Worm (Caenorhabditis elegans) whole organism, L4 larva: ENCODE results near the gene nspa-9.
A peak's percentile ranks its signal among the peaks of the same experiment; 100 is the strongest.

ENCODE experiments used
- D1046.2 ChIP-seq: fragments of 200-800 bp; sonication (Bioruptor generic); IDR thresholded peaks from 2 replicates; pipeline ENCODE4 v1.3.6; 2022; ENCODE audit warnings: missing genetic modification characterization, missing compliant biosample characterization
- F26F4.8 ChIP-seq: fragments of 200-800 bp; sonication (Bioruptor generic); conservative IDR thresholded peaks from 2 replicates; pipeline ENCODE4 v1.3.6; 2022; ENCODE audit warnings: missing genetic modification characterization, missing compliant biosample characterization
- F37D6.2 ChIP-seq: sonication (generic microtip); optimal IDR thresholded peaks from 2 replicates; lab custom pipeline; 2016; ENCODE audit warnings: mild to moderate bottlenecking, missing genetic modification characterization, missing compliant biosample characterization
- F44E2.7 ChIP-seq: fragments of 200-800 bp; sonication (Bioruptor generic); IDR thresholded peaks from 2 replicates; pipeline ENCODE4 v2.1.2; 2022; ENCODE audit warnings: missing genetic modification characterization, missing compliant biosample characterization
- R02D3.7 ChIP-seq: fragments of 150-350 bp; sonication (generic microtip); optimal IDR thresholded peaks from 3 replicates; lab custom pipeline; 2014; ENCODE audit warnings: missing biosample characterization, missing genetic modification characterization
- T20F7.1 ChIP-seq: fragments of 200-800 bp; sonication (Bioruptor generic); optimal IDR thresholded peaks from 2 replicates; lab custom pipeline; 2018; ENCODE audit warnings: mild to moderate bottlenecking, missing genetic modification characterization, missing compliant biosample characterization
- Y75B8A.6 ChIP-seq: fragments of 200-800 bp; sonication (Bioruptor generic); IDR thresholded peaks from 2 replicates; pipeline ENCODE4 v1.3.6; 2022; ENCODE audit warnings: missing genetic modification reagents, missing genetic modification characterization, missing compliant biosample characterization
- ZK337.2 ChIP-seq: fragments of 200-800 bp; sonication (Bioruptor generic); IDR thresholded peaks from 2 replicates; pipeline ENCODE4 v1.3.6; 2022; ENCODE audit warnings: missing genetic modification reagents, missing genetic modification characterization, missing compliant biosample characterization
- aha-1 ChIP-seq: fragments of 150-350 bp; peaks from one replicate; lab custom pipeline; 2014; ENCODE audit warnings: missing biosample characterization, missing genetic modification characterization
- aly-2 ChIP-seq: sonication (generic microtip); optimal IDR thresholded peaks from 2 replicates; lab custom pipeline; 2018; ENCODE audit warnings: missing biosample characterization, missing genetic modification characterization
- ceh-28 ChIP-seq: fragments of 150-350 bp; optimal IDR thresholded peaks from 2 replicates; lab custom pipeline; 2014; ENCODE audit warnings: missing biosample characterization, missing genetic modification reagents, missing genetic modification characterization
- ceh-62 ChIP-seq: sonication (generic microtip); optimal IDR thresholded peaks from 2 replicates; lab custom pipeline; 2017; ENCODE audit warnings: missing biosample characterization, missing genetic modification characterization
- cey-2 ChIP-seq: sonication (generic microtip); optimal IDR thresholded peaks from 3 replicates; lab custom pipeline; 2017; ENCODE audit warnings: missing genetic modification characterization, mild to moderate bottlenecking, missing compliant biosample characterization, antibody characterized with exemption, borderline replicate concordance; ENCODE audit not compliant: insufficient read depth
- ctbp-1 ChIP-seq: fragments of 200-800 bp; sonication (Bioruptor generic); IDR thresholded peaks from 2 replicates; pipeline ENCODE4 v1.3.6; 2022; ENCODE audit warnings: missing genetic modification reagents, missing genetic modification characterization, missing compliant biosample characterization
- daf-12 ChIP-seq: fragments of 150-350 bp; optimal IDR thresholded peaks from 2 replicates; lab custom pipeline; 2014; ENCODE audit warnings: missing biosample characterization, missing genetic modification reagents, missing genetic modification characterization
- daf-16 ChIP-seq, 3 experiments: sonication (generic microtip); optimal IDR thresholded peaks; 2 replicates each; lab custom pipeline; 2016 to 2017; ENCODE audit warnings: missing genetic modification characterization in 3 of 3, missing genetic modification reagents in 3 of 3, mild to moderate bottlenecking in 2 of 3, missing compliant biosample characterization in 2 of 3, missing biosample characterization in 1 of 3, moderate library complexity in 1 of 3
- daf-19 ChIP-seq: fragments of 200-800 bp; sonication (Bioruptor generic); conservative IDR thresholded peaks from 2 replicates; pipeline ENCODE4 v1.3.6; 2022; ENCODE audit warnings: missing genetic modification characterization, missing compliant biosample characterization
- dmd-8 ChIP-seq: fragments of 200-800 bp; sonication (Bioruptor generic); IDR thresholded peaks from 2 replicates; pipeline ENCODE4 v1.3.6; 2022; ENCODE audit warnings: missing genetic modification characterization, missing compliant biosample characterization
- dpl-1 ChIP-seq: fragments of 150-350 bp; optimal IDR thresholded peaks from 2 replicates; lab custom pipeline; 2014; ENCODE audit warnings: missing biosample characterization, missing genetic modification reagents, missing genetic modification characterization
- duxl-1 ChIP-seq: sonication (generic microtip); optimal IDR thresholded peaks from 2 replicates; lab custom pipeline; 2016; ENCODE audit warnings: mild to moderate bottlenecking, missing genetic modification characterization, moderate library complexity, missing compliant biosample characterization; ENCODE audit not compliant: poor library complexity
- dve-1 ChIP-seq: sonication (generic microtip); optimal IDR thresholded peaks from 2 replicates; lab custom pipeline; 2017; ENCODE audit warnings: antibody characterized with exemption, mild to moderate bottlenecking, missing genetic modification characterization, missing compliant biosample characterization; ENCODE audit not compliant: insufficient read depth
- fos-1 ChIP-seq: fragments of 150-350 bp; optimal IDR thresholded peaks from 2 replicates; lab custom pipeline; 2014; ENCODE audit warnings: missing biosample characterization, missing genetic modification characterization
- hif-1 ChIP-seq, 2 experiments: sonication (generic microtip); optimal IDR thresholded peaks; 2 replicates each; lab custom pipeline; 2016 to 2017; ENCODE audit warnings: missing compliant biosample characterization in 2 of 2, missing genetic modification characterization in 2 of 2, missing genetic modification reagents in 2 of 2, missing genotype in 2 of 2, mild to moderate bottlenecking in 1 of 2
- hmg-1.1 ChIP-seq: fragments of 200-800 bp; sonication (Bioruptor generic); IDR thresholded peaks from 2 replicates; pipeline ENCODE4 v1.3.6; 2022; ENCODE audit warnings: missing genetic modification reagents, missing genetic modification characterization, missing compliant biosample characterization
- lin-1 ChIP-seq: fragments of 200-800 bp; sonication (Bioruptor generic); IDR thresholded peaks from 2 replicates; pipeline ENCODE4 v1.3.6; 2022; ENCODE audit warnings: missing genetic modification reagents, missing genetic modification characterization, missing compliant biosample characterization
- lin-29 ChIP-seq: fragments of 200-800 bp; sonication (Bioruptor generic); IDR thresholded peaks from 2 replicates; pipeline ENCODE4 v1.3.6; 2022; ENCODE audit warnings: missing genetic modification reagents, missing genetic modification characterization, missing compliant biosample characterization
- lin-38 ChIP-seq: fragments of 200-800 bp; sonication (Bioruptor generic); IDR thresholded peaks from 2 replicates; pipeline ENCODE4 v1.3.6; 2022; ENCODE audit warnings: missing genetic modification reagents, missing genetic modification characterization, missing compliant biosample characterization
- lin-39 ChIP-seq: fragments of 150-350 bp; optimal IDR thresholded peaks from 2 replicates; lab custom pipeline; 2014; ENCODE audit warnings: missing biosample characterization, missing genetic modification reagents, missing genetic modification characterization
- lir-3 ChIP-seq: sonication (generic microtip); optimal IDR thresholded peaks from 2 replicates; lab custom pipeline; 2016; ENCODE audit warnings: mild to moderate bottlenecking, missing genetic modification characterization, missing compliant biosample characterization
- lsy-2 ChIP-seq, 2 experiments: fragments of 150-350 bp in 1 of 2; sonication (generic microtip) in 1 of 2; optimal IDR thresholded peaks; 2 replicates each; lab custom pipeline; 2014 to 2017; ENCODE audit warnings: missing biosample characterization in 2 of 2, missing genetic modification characterization in 2 of 2
- mes-2 ChIP-seq: sonication (generic microtip); optimal IDR thresholded peaks from 2 replicates; lab custom pipeline; 2016; ENCODE audit warnings: missing genotype, mild to moderate bottlenecking, missing genetic modification characterization, missing compliant biosample characterization; ENCODE audit not compliant: poor library complexity, severe bottlenecking
- mxl-2 ChIP-seq: fragments of 200-800 bp; sonication (Bioruptor generic); conservative IDR thresholded peaks from 2 replicates; pipeline ENCODE4 v1.3.6; 2022; ENCODE audit warnings: missing genetic modification reagents, missing genetic modification characterization, missing compliant biosample characterization
- mxl-3 ChIP-seq: fragments of 200-800 bp; sonication (Bioruptor generic); optimal IDR thresholded peaks from 2 replicates; lab custom pipeline; 2018; ENCODE audit warnings: mild to moderate bottlenecking, missing genetic modification characterization, missing compliant biosample characterization
- nhr-10 ChIP-seq: fragments of 150-350 bp; optimal IDR thresholded peaks from 2 replicates; lab custom pipeline; 2014; ENCODE audit warnings: missing biosample characterization, missing genetic modification characterization
- nhr-25 ChIP-seq: sonication (generic microtip); optimal IDR thresholded peaks from 2 replicates; lab custom pipeline; 2017; ENCODE audit warnings: missing genetic modification characterization, mild to moderate bottlenecking, missing compliant biosample characterization, antibody characterized with exemption, moderate library complexity, borderline replicate concordance; ENCODE audit not compliant: insufficient read depth
- nhr-41 ChIP-seq: fragments of 200-800 bp; sonication (Bioruptor generic); IDR thresholded peaks from 2 replicates; pipeline ENCODE4 v1.3.6; 2022; ENCODE audit warnings: missing genetic modification reagents, missing genetic modification characterization, missing compliant biosample characterization
- nhr-42 ChIP-seq: fragments of 200-800 bp; sonication (Bioruptor generic); IDR thresholded peaks from 2 replicates; pipeline ENCODE4 v1.3.6; 2022; ENCODE audit warnings: missing genetic modification characterization, missing compliant biosample characterization
- php-3 ChIP-seq: fragments of 200-800 bp; sonication (Bioruptor generic); IDR thresholded peaks from 2 replicates; pipeline ENCODE4 v1.3.6; 2022; ENCODE audit warnings: missing genetic modification reagents, missing genetic modification characterization, missing compliant biosample characterization
- pqm-1 ChIP-seq: sonication (generic microtip); optimal IDR thresholded peaks from 2 replicates; lab custom pipeline; 2017; ENCODE audit warnings: missing biosample characterization, missing genetic modification characterization
- saeg-2 ChIP-seq: fragments of 200-800 bp; sonication (Bioruptor generic); IDR thresholded peaks from 2 replicates; pipeline ENCODE4 v1.3.6; 2022; ENCODE audit warnings: missing genetic modification reagents, missing genetic modification characterization, missing compliant biosample characterization
- sdz-12 ChIP-seq: fragments of 200-800 bp; sonication (Bioruptor generic); optimal IDR thresholded peaks from 2 replicates; lab custom pipeline; 2018; ENCODE audit warnings: mild to moderate bottlenecking, missing genetic modification characterization, missing compliant biosample characterization
- set-16 ChIP-seq: fragments of 200-800 bp; sonication (Bioruptor generic); IDR thresholded peaks from 2 replicates; pipeline ENCODE4 v1.3.6; 2022; ENCODE audit warnings: missing genetic modification reagents, missing genetic modification characterization, missing compliant biosample characterization
- skn-1 ChIP-seq: fragments of 150-350 bp; optimal IDR thresholded peaks from 2 replicates; lab custom pipeline; 2014; ENCODE audit warnings: missing biosample characterization, missing genetic modification characterization
- snpc-4 ChIP-seq: fragments of 150-350 bp; optimal IDR thresholded peaks from 2 replicates; lab custom pipeline; 2014; ENCODE audit warnings: missing biosample characterization, missing genetic modification characterization
- spr-1 ChIP-seq: sonication (generic microtip); optimal IDR thresholded peaks from 2 replicates; lab custom pipeline; 2016; ENCODE audit warnings: mild to moderate bottlenecking, missing genetic modification characterization, missing compliant biosample characterization
- spr-3 ChIP-seq: fragments of 200-800 bp; sonication (Bioruptor generic); optimal IDR thresholded peaks from 2 replicates; lab custom pipeline; 2018; ENCODE audit warnings: mild to moderate bottlenecking, missing genetic modification characterization, missing compliant biosample characterization
- unc-130 ChIP-seq: sonication (generic microtip); optimal IDR thresholded peaks from 2 replicates; lab custom pipeline; 2016; ENCODE audit warnings: missing genetic modification reagents, missing genetic modification characterization, missing compliant biosample characterization
- unc-39 ChIP-seq: sonication (generic microtip); optimal IDR thresholded peaks from 2 replicates; lab custom pipeline; 2017; ENCODE audit warnings: missing biosample characterization, missing genetic modification characterization
- zag-1 ChIP-seq: fragments of 150-350 bp; optimal IDR thresholded peaks from 2 replicates; lab custom pipeline; 2014; ENCODE audit warnings: missing biosample characterization, missing genetic modification characterization
- zip-11 ChIP-seq: fragments of 200-800 bp; sonication (Bioruptor generic); IDR thresholded peaks from 2 replicates; pipeline ENCODE4 v1.3.6; 2022; ENCODE audit warnings: missing genetic modification characterization, missing compliant biosample characterization
- ztf-11 ChIP-seq: fragments of 150-350 bp; optimal IDR thresholded peaks from 2 replicates; lab custom pipeline; 2014; ENCODE audit warnings: missing biosample characterization, missing genetic modification characterization

The nspa-9 gene

ce11 chrX:11710229-11710628 is 28.6 kb upstream of the nspa-9 start, which contains the start of gene C44C10.11 (continued):
- no peak for TF ChIP-seq saeg-2 (GFP tag; lab: Robert Waterston, UW)
- no peak for TF ChIP-seq dmd-8 (GFP tag; lab: Robert Waterston, UW)
- TF ChIP-seq F37D6.2 (tag; lab: Kevin White, UChicago), result no peak
- TF ChIP-seq lin-29 (GFP tag; lab: Robert Waterston, UW), result no peak
- no peak for TF ChIP-seq lir-3 (tag; lab: Kevin White, UChicago)
- TF ChIP-seq hif-1 (tag; optimal IDR thresholded peaks at IDR 0.05; lab: Kevin White, UChicago), result no peak
- no peak for TF ChIP-seq mxl-2 (GFP tag; lab: Robert Waterston, UW)
- TF ChIP-seq ceh-62 (tag; lab: Kevin White, UChicago), result no peak
- no peak for TF ChIP-seq unc-130 (GFP tag; lab: Kevin White, UChicago)
- TF ChIP-seq nhr-10 (tag; lab: Kevin White, UChicago), result peak; percentile 8
- no peak for TF ChIP-seq lin-38 (GFP tag; lab: Robert Waterston, UW)
- no peak for TF ChIP-seq lin-39 (tag; lab: Kevin White, UChicago)
- TF ChIP-seq ztf-11 (tag; lab: Kevin White, UChicago), result no peak
- TF ChIP-seq hmg-1.1 (GFP tag; lab: Robert Waterston, UW), result 0 out of 2 replicates have a peak, but pooled peaks have one; percentile 22
- no peak for TF ChIP-seq set-16 (GFP tag; lab: Robert Waterston, UW)
- no peak for TF ChIP-seq dpl-1 (GFP tag; lab: Kevin White, UChicago)
- no peak for TF ChIP-seq unc-39
- TF ChIP-seq mxl-3, result peak; percentile 95
- TF ChIP-seq skn-1 (tag; lab: Kevin White, UChicago), result no peak
- TF ChIP-seq aha-1 (tag; lab: Kevin White, UChicago), result peak; percentile 89
- no peak for TF ChIP-seq spr-1 (tag; lab: Kevin White, UChicago)
- no peak for TF ChIP-seq duxl-1 (tag; lab: Kevin White, UChicago)
- TF ChIP-seq R02D3.7, result no peak
- TF ChIP-seq spr-3 (GFP tag; lab: Kevin White, UChicago), result no peak
- no peak for TF ChIP-seq nhr-25
- no peak for TF ChIP-seq mes-2 (tag; lab: Kevin White, UChicago)
- TF ChIP-seq ZK337.2 (GFP tag; lab: Robert Waterston, UW), result no peak
- no peak for TF ChIP-seq snpc-4 (tag; lab: Kevin White, UChicago)
- TF ChIP-seq nhr-42, result no peak
- TF ChIP-seq sdz-12 (GFP tag; lab: Kevin White, UChicago), result no peak
- TF ChIP-seq zip-11 (GFP tag; lab: Robert Waterston, UW), result no peak
- no peak for TF ChIP-seq daf-16 (GFP tag; optimal IDR thresholded peaks at IDR 0.05; lab: Kevin White, UChicago)
- TF ChIP-seq daf-16 (tag; optimal IDR thresholded peaks at IDR 0.05; lab: Kevin White, UChicago), result peak; percentile 46
- peak; percentile 75 for TF ChIP-seq dve-1 (tag; lab: Kevin White, UChicago)
- TF ChIP-seq php-3 (GFP tag; lab: Robert Waterston, UW), result no peak
- no peak for TF ChIP-seq F44E2.7
- no peak for TF ChIP-seq aly-2 (tag; lab: Kevin White, UChicago)
- 0 out of 2 replicates have a peak, but pooled peaks have one; percentile 46 for TF ChIP-seq nhr-41 (GFP tag; lab: Robert Waterston, UW)
- no peak for TF ChIP-seq lin-1 (GFP tag; lab: Robert Waterston, UW)
- peak; percentile 69 for TF ChIP-seq pqm-1 (tag; lab: Kevin White, UChicago)
- no peak for TF ChIP-seq D1046.2 (GFP tag; lab: Robert Waterston, UW)
- no peak for TF ChIP-seq ceh-28 (tag; lab: Kevin White, UChicago)
- no peak for TF ChIP-seq daf-19 (GFP tag; lab: Robert Waterston, UW)
- TF ChIP-seq daf-12, result no peak
- TF ChIP-seq ctbp-1, result no peak
- TF ChIP-seq cey-2 (tag; lab: Kevin White, UChicago), result no peak
- no peak for TF ChIP-seq Y75B8A.6 (GFP tag; lab: Robert Waterston, UW)
- TF ChIP-seq fos-1 (tag; lab: Kevin White, UChicago), result no peak
- TF ChIP-seq F26F4.8 (GFP tag; lab: Robert Waterston, UW), result no peak
- no peak for TF ChIP-seq lsy-2 (tag; optimal IDR thresholded peaks at IDR 0.05; lab: Kevin White, UChicago)
- TF ChIP-seq zag-1, result no peak
- TF ChIP-seq T20F7.1 (GFP tag; lab: Kevin White, UChicago), result no peak
